Worm (Caenorhabditis elegans): ENCODE results near the gene sfxn-2.

DNA sequence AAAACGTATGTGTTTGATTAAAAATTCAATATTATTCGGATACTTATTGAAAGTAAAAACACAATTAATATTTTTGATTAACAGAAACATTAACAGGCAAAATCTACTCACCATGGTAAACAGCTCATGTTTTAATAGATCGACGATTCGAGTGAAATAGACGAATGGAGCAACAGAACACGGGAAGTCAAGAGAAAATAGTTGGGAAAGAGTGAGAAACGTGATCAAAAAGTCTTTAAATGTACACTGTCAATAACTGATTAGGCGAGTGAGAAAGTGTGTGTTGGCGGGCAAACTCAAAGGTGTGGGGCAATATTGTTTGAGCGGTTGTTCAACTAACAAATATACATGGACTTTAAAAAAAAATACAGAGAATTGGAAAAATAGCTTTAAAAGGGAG is 39.9 kb upstream of the sfxn-2 start, which contains the start of gene sdpn-1:
- no peak for TF ChIP-seq jun-1 (tag; optimal IDR thresholded peaks at IDR 0.05)
- no peak for TF ChIP-seq unc-39 (tag; optimal IDR thresholded peaks at IDR 0.05)
- TF ChIP-seq aly-2 (tag; optimal IDR thresholded peaks at IDR 0.05): no peak
